Worm (Caenorhabditis elegans) whole organism, late embryonic: ENCODE data around the gene C05A2.4.

Experiments used
- Y22D7AL.16 ChIP-seq: sonication (generic microtip); optimal IDR thresholded peaks from 2 replicates; lab custom pipeline; 2016; ENCODE audit warnings: missing genetic modification characterization, missing compliant biosample characterization
- ceh-19 ChIP-seq: fragments of 200-800 bp; sonication (Bioruptor generic); optimal IDR thresholded peaks from 2 replicates; lab custom pipeline; 2018; ENCODE audit warnings: mild to moderate bottlenecking, missing genetic modification characterization, missing compliant biosample characterization
- dve-1 ChIP-seq: sonication (generic microtip); optimal IDR thresholded peaks from 2 replicates; lab custom pipeline; 2017; ENCODE audit warnings: antibody characterized with exemption, mild to moderate bottlenecking, missing genetic modification characterization, missing compliant biosample characterization
- hlh-13 ChIP-seq: fragments of 200-800 bp; sonication (Bioruptor generic); optimal IDR thresholded peaks from 2 replicates; lab custom pipeline; 2018; ENCODE audit warnings: mild to moderate bottlenecking, missing genetic modification characterization, missing compliant biosample characterization
- unc-42 ChIP-seq: sonication (generic microtip); optimal IDR thresholded peaks from 2 replicates; lab custom pipeline; 2016; ENCODE audit warnings: missing genotype, missing genetic modification characterization, missing compliant biosample characterization

ce11 chrV:10656958-10657357 lies 38.3 kb upstream of the C05A2.4 start, which contains the start of gene ugt-34:
- TF ChIP-seq dve-1 (tag; lab: Kevin White, UChicago) (no peak), Y22D7AL.16 (tag; lab: Kevin White, UChicago) (no peak), unc-42 (no peak), ceh-19 (GFP tag; lab: Kevin White, UChicago) (no peak), hlh-13 (GFP tag; lab: Kevin White, UChicago) (no peak)
